Worm (Caenorhabditis elegans) whole organism, midembryonic: ENCODE data around the gene T01D3.1.

ENCODE experiments used
- T22C8.4 ChIP-seq: fragments of 200-800 bp; sonication (Bioruptor generic); IDR thresholded peaks from 2 replicates; pipeline ENCODE4 v1.3.6; 2022; ENCODE audit warnings: missing genetic modification characterization, missing compliant biosample characterization
- cog-1 ChIP-seq: sonication (generic microtip); optimal IDR thresholded peaks from 2 replicates; lab custom pipeline; 2016; ENCODE audit warnings: missing genetic modification characterization, missing compliant biosample characterization
- flt-1 ChIP-seq: fragments of 200-800 bp; sonication (Bioruptor generic); IDR thresholded peaks from 2 replicates; pipeline ENCODE4 v1.3.6; 2022; ENCODE audit warnings: missing genetic modification characterization, missing compliant biosample characterization
- klf-2 ChIP-seq: fragments of 200-800 bp; sonication (Bioruptor generic); conservative IDR thresholded peaks from 2 replicates; pipeline ENCODE4 v1.3.6; 2022; ENCODE audit warnings: missing genetic modification reagents, missing genetic modification characterization, missing compliant biosample characterization
- med-1 ChIP-seq: sonication (generic microtip); optimal IDR thresholded peaks from 2 replicates; lab custom pipeline; 2017; ENCODE audit warnings: missing genetic modification characterization, mild to moderate bottlenecking, missing compliant biosample characterization, antibody characterized with exemption, missing genetic modification reagents; ENCODE audit not compliant: insufficient read depth
- ref-1 ChIP-seq: fragments of 200-800 bp; sonication (Bioruptor generic); conservative IDR thresholded peaks from 2 replicates; pipeline ENCODE4 v1.3.6; 2022; ENCODE audit warnings: missing genetic modification reagents, missing genetic modification characterization, missing compliant biosample characterization
- tab-1 ChIP-seq: fragments of 200-800 bp; sonication (Bioruptor generic); IDR thresholded peaks from 2 replicates; pipeline ENCODE4 v1.3.6; 2022; ENCODE audit warnings: missing genetic modification characterization, missing compliant biosample characterization
- ztf-23 ChIP-seq: fragments of 200-800 bp; sonication (Bioruptor generic); IDR thresholded peaks from 2 replicates; pipeline ENCODE4 v1.3.6; 2022; ENCODE audit warnings: missing genetic modification reagents, missing genetic modification characterization, missing compliant biosample characterization
- ztf-29 ChIP-seq: fragments of 200-800 bp; sonication (Bioruptor generic); IDR thresholded peaks from 2 replicates; pipeline ENCODE4 v1.3.6; 2022; ENCODE audit warnings: missing genetic modification reagents, missing genetic modification characterization, missing compliant biosample characterization

The T01D3.1 gene

ce11 chrV:13664340-13664916, 25.3 kb upstream of the T01D3.1 start:
- TF ChIP-seq flt-1 (no peak), T22C8.4 (GFP tag; lab: Robert Waterston, UW) (no peak), ztf-23 (GFP tag; lab: Robert Waterston, UW) (no peak), ref-1 (no peak), med-1 (GFP tag; lab: Kevin White, UChicago) (no peak), ztf-29 (GFP tag; lab: Robert Waterston, UW) (no peak), cog-1 (tag; lab: Kevin White, UChicago) (no peak), tab-1 (no peak), klf-2 (GFP tag; lab: Robert Waterston, UW) (no peak)

- TF ChIP-seq ref-1 (no peak), cog-1 (tag; lab: Kevin White, UChicago) (no peak), T22C8.4 (GFP tag; lab: Robert Waterston, UW) (no peak), ztf-23 (GFP tag; lab: Robert Waterston, UW) (no peak), klf-2 (GFP tag; lab: Robert Waterston, UW) (no peak), ztf-29 (GFP tag; lab: Robert Waterston, UW) (no peak), med-1 (GFP tag; lab: Kevin White, UChicago) (no peak), tab-1 (no peak), flt-1 (no peak)
Measured at ce11 chrV:13665089-13665488, 24.6 kb upstream of the T01D3.1 start, which contains the start of gene rde-12. rde-12 (plus strand) TSS chrV:13665389.

ce11 chrV:13666460-13666859, 23.2 kb upstream of the T01D3.1 start:
- TF ChIP-seq T22C8.4 (GFP tag; lab: Robert Waterston, UW) (no peak), ztf-23 (GFP tag; lab: Robert Waterston, UW) (no peak), tab-1 (no peak), ztf-29 (GFP tag; lab: Robert Waterston, UW) (no peak), flt-1 (no peak)

ce11 chrV:13668337-13668736, 21.4 kb upstream of the T01D3.1 start:
- TF ChIP-seq ztf-23 (GFP tag; lab: Robert Waterston, UW) (no peak), tab-1 (0 out of 2 replicates have a peak, but pooled peaks have one; percentile 23), flt-1 (peak; percentile 57; the same call in 1 of the 2 replicates)

- TF ChIP-seq flt-1 (no peak), ref-1 (no peak), ztf-29 (GFP tag; lab: Robert Waterston, UW) (no peak), tab-1 (no peak), med-1 (GFP tag; lab: Kevin White, UChicago) (no peak), cog-1 (tag; lab: Kevin White, UChicago) (no peak), klf-2 (GFP tag; lab: Robert Waterston, UW) (no peak), T22C8.4 (GFP tag; lab: Robert Waterston, UW) (no peak), ztf-23 (GFP tag; lab: Robert Waterston, UW) (no peak)
Measured at ce11 chrV:13669170-13669569, 20.5 kb upstream of the T01D3.1 start.

- TF ChIP-seq cog-1 (tag; lab: Kevin White, UChicago) (no peak), flt-1 (no peak), ref-1 (no peak), med-1 (GFP tag; lab: Kevin White, UChicago) (no peak), ztf-29 (GFP tag; lab: Robert Waterston, UW) (no peak), T22C8.4 (GFP tag; lab: Robert Waterston, UW) (no peak), ztf-23 (GFP tag; lab: Robert Waterston, UW) (no peak), klf-2 (GFP tag; lab: Robert Waterston, UW) (no peak), tab-1 (no peak)
Measured at ce11 chrV:13671911-13672639, 17.6 kb upstream of the T01D3.1 start, which contains the start of the genes mip-2 and F58G11.4. mip-2 (minus strand) TSS chrV:13671958. F58G11.4 (plus strand) TSS chrV:13672589.

- TF ChIP-seq klf-2 (GFP tag; lab: Robert Waterston, UW) = no peak
- TF ChIP-seq ztf-23 (GFP tag; lab: Robert Waterston, UW) = no peak
- TF ChIP-seq T22C8.4 (GFP tag; lab: Robert Waterston, UW) = no peak
- TF ChIP-seq cog-1 (tag; lab: Kevin White, UChicago) = peak; percentile 77
- no peak for TF ChIP-seq tab-1
- TF ChIP-seq med-1 (GFP tag; lab: Kevin White, UChicago) = no peak
Measured at ce11 chrV:13678542-13678941, 11.2 kb upstream of the T01D3.1 start, which contains the start of the genes tag-65 and ccz-1. tag-65 (minus strand) TSS chrV:13678587. ccz-1 (plus strand) TSS chrV:13678875.

ce11 chrV:13679859-13680258, 9.8 kb upstream of the T01D3.1 start:
- TF ChIP-seq ref-1 (no peak), tab-1 (no peak), cog-1 (tag; lab: Kevin White, UChicago) (no peak), med-1 (GFP tag; lab: Kevin White, UChicago) (no peak)

- TF ChIP-seq T22C8.4 (GFP tag; lab: Robert Waterston, UW) = no peak
Measured at ce11 chrV:13681445-13681844, 8.2 kb upstream of the T01D3.1 start.

- TF ChIP-seq med-1 (GFP tag; lab: Kevin White, UChicago) = no peak
- no peak for TF ChIP-seq ztf-23 (GFP tag; lab: Robert Waterston, UW)
- TF ChIP-seq tab-1 = no peak
- TF ChIP-seq flt-1 = no peak
- TF ChIP-seq T22C8.4 (GFP tag; lab: Robert Waterston, UW) = no peak
- no peak for TF ChIP-seq ref-1
- no peak for TF ChIP-seq cog-1 (tag; lab: Kevin White, UChicago)
- no peak for TF ChIP-seq ztf-29 (GFP tag; lab: Robert Waterston, UW)
- TF ChIP-seq klf-2 (GFP tag; lab: Robert Waterston, UW) = no peak
Measured at ce11 chrV:13686513-13686912, 3.2 kb upstream of the T01D3.1 start.
